Fruit fly (Drosophila melanogaster) whole organism, pupa: Measurements from ENCODE around the gene Syt12.

Source experiments
- CG10348 ChIP-seq: fragments of 200-800 bp; sonication (Bioruptor generic); IDR thresholded peaks from 2 replicates; pipeline ENCODE4 v1.3.6; 2022; ENCODE audit warnings: missing biosample characterization, missing genetic modification characterization
- CG12605 ChIP-seq: fragments of 200-800 bp; sonication (Bioruptor generic); IDR thresholded peaks from 2 replicates; pipeline ENCODE4 v1.3.6; 2022; ENCODE audit warnings: missing biosample characterization, missing genetic modification characterization
- CG13204 ChIP-seq: fragments of 200-800 bp; sonication (Bioruptor generic); optimal IDR thresholded peaks from 2 replicates; lab custom pipeline; 2018; ENCODE audit warnings: missing biosample characterization, mild to moderate bottlenecking, missing genetic modification characterization, moderate library complexity
- CG14655 ChIP-seq: fragments of 200-800 bp; sonication (Bioruptor generic); optimal IDR thresholded peaks from 3 replicates; lab custom pipeline; 2017; ENCODE audit warnings: mild to moderate bottlenecking, missing biosample characterization, missing genetic modification reagents, missing genetic modification characterization
- CG15710 ChIP-seq: fragments of 200-800 bp; sonication (Bioruptor generic); optimal IDR thresholded peaks from 2 replicates; lab custom pipeline; 2018; ENCODE audit warnings: missing biosample characterization, mild to moderate bottlenecking, missing genetic modification characterization, moderate library complexity
- CG17806 ChIP-seq: fragments of 200-800 bp; sonication (Bioruptor generic); optimal IDR thresholded peaks from 2 replicates; lab custom pipeline; 2018; ENCODE audit warnings: missing biosample characterization, mild to moderate bottlenecking, missing genetic modification characterization, moderate library complexity
- CG32121 ChIP-seq: fragments of 200-800 bp; sonication (Bioruptor generic); IDR thresholded peaks from 2 replicates; pipeline ENCODE4 v1.3.6; 2022; ENCODE audit warnings: missing biosample characterization, missing genetic modification characterization
- CG34367 ChIP-seq: fragments of 200-800 bp; sonication (Bioruptor generic); optimal IDR thresholded peaks from 2 replicates; lab custom pipeline; 2018; ENCODE audit warnings: missing biosample characterization, mild to moderate bottlenecking, missing genetic modification characterization
- CG4496 ChIP-seq: fragments of 200-800 bp; sonication (Bioruptor generic); IDR thresholded peaks from 3 replicates; pipeline ENCODE4 v1.3.6; 2022; ENCODE audit warnings: missing biosample characterization, missing genetic modification characterization
- CG8159 ChIP-seq: fragments of 200-800 bp; sonication (Bioruptor generic); optimal IDR thresholded peaks from 3 replicates; lab custom pipeline; 2018; ENCODE audit warnings: missing biosample characterization, mild to moderate bottlenecking, missing genetic modification characterization, moderate library complexity
- CG8301 ChIP-seq: fragments of 200-800 bp; sonication (Bioruptor generic); optimal IDR thresholded peaks from 2 replicates; lab custom pipeline; 2018; ENCODE audit warnings: missing biosample characterization, mild to moderate bottlenecking, missing genetic modification characterization
- CG9948 ChIP-seq: fragments of 200-800 bp; sonication (Bioruptor generic); optimal IDR thresholded peaks from 2 replicates; lab custom pipeline; 2018; ENCODE audit warnings: missing biosample characterization, mild to moderate bottlenecking, missing genetic modification characterization, moderate library complexity
- D1 ChIP-seq: fragments of 200-800 bp; sonication (Bioruptor generic); optimal IDR thresholded peaks from 2 replicates; lab custom pipeline; 2018; ENCODE audit warnings: missing biosample characterization, mild to moderate bottlenecking, missing genetic modification characterization, moderate library complexity
- EcR ChIP-seq: fragments of 200-800 bp; sonication (Bioruptor generic); optimal IDR thresholded peaks from 3 replicates; lab custom pipeline; 2019; ENCODE audit warnings: missing biosample characterization, missing genetic modification characterization, mild to moderate bottlenecking, moderate library complexity, missing genetic modification reagents
- Ets98B ChIP-seq: fragments of 200-800 bp; sonication (Bioruptor generic); IDR thresholded peaks from 2 replicates; pipeline ENCODE4 v1.3.6; 2022; ENCODE audit warnings: missing biosample characterization, missing genetic modification characterization
- Pif1A ChIP-seq: fragments of 200-800 bp; sonication (Bioruptor generic); optimal IDR thresholded peaks from 3 replicates; lab custom pipeline; 2016; ENCODE audit warnings: missing biosample characterization, missing genetic modification characterization
- Pif1B ChIP-seq: fragments of 200-800 bp; sonication (Bioruptor generic); optimal IDR thresholded peaks from 3 replicates; lab custom pipeline; 2016; ENCODE audit warnings: missing biosample characterization, missing genetic modification characterization
- Snoo ChIP-seq: fragments of 200-800 bp; sonication (Bioruptor generic); optimal IDR thresholded peaks from 3 replicates; lab custom pipeline; 2017; ENCODE audit warnings: missing biosample characterization, mild to moderate bottlenecking, missing genetic modification characterization, inconsistent platforms
- fd96Ca ChIP-seq: fragments of 200-800 bp; sonication (Bioruptor generic); IDR thresholded peaks from 3 replicates; pipeline ENCODE4 v1.3.6; 2022; ENCODE audit warnings: missing biosample characterization, missing genetic modification characterization
- gl ChIP-seq: fragments of 200-800 bp; sonication (Bioruptor generic); optimal IDR thresholded peaks from 2 replicates; lab custom pipeline; 2018; ENCODE audit warnings: missing biosample characterization, mild to moderate bottlenecking, missing genetic modification characterization
- rn ChIP-seq: fragments of 200-800 bp; sonication (Bioruptor generic); IDR thresholded peaks from 2 replicates; pipeline ENCODE4 v1.3.6; 2022; ENCODE audit warnings: missing biosample characterization, missing genetic modification characterization

Gene Syt12

dm6 chrX:13358948-13359347, at the start of gene Syt12:
Gene Syt12 (plus strand): TSS chrX:13359248.
- TF ChIP-seq CG13204 (GFP tag; lab: Kevin White, UChicago) (no peak), CG12605 (GFP tag; lab: Robert Waterston, UW) (no peak), gl (tag; lab: Kevin White, UChicago) (no peak), EcR (no peak), Snoo (tag; lab: Kevin White, UChicago) (no peak), CG8301 (tag; lab: Kevin White, UChicago) (no peak), D1 (tag; lab: Kevin White, UChicago) (no peak), CG9948 (tag; lab: Kevin White, UChicago) (no peak), CG8159 (tag; lab: Kevin White, UChicago) (no peak), CG34367 (no peak)

dm6 chrX:13310764-13311163, 48.3 kb upstream of the Syt12 start:
- no peak for TF ChIP-seq CG4496 (GFP tag; lab: Robert Waterston, UW)
- no peak for TF ChIP-seq gl (tag; lab: Kevin White, UChicago)
- no peak for TF ChIP-seq D1 (tag; lab: Kevin White, UChicago)
- TF ChIP-seq CG32121 (GFP tag; lab: Robert Waterston, UW) = no peak
- no peak for TF ChIP-seq CG34367
- no peak for TF ChIP-seq EcR
- TF ChIP-seq CG17806 = no peak
- TF ChIP-seq Ets98B (GFP tag; lab: Robert Waterston, UW) = no peak
- TF ChIP-seq, all 21 proteins: peak for 0

- TF ChIP-seq CG9948 (tag; lab: Kevin White, UChicago) = peak; percentile 77
- TF ChIP-seq CG12605 (GFP tag; lab: Robert Waterston, UW) = no peak
- peak; percentile 56 for TF ChIP-seq Pif1A (GFP tag; lab: Kevin White, UChicago)
- peak; percentile 17 for TF ChIP-seq EcR
- peak; percentile 71 for TF ChIP-seq CG17806
- peak; percentile 78 for TF ChIP-seq CG14655 (GFP tag; lab: Kevin White, UChicago)
- no peak for TF ChIP-seq CG10348 (GFP tag; lab: Robert Waterston, UW)
- peak; percentile 40; the same call in 1 of the 2 replicates for TF ChIP-seq CG32121 (GFP tag; lab: Robert Waterston, UW)
- TF ChIP-seq Pif1B (GFP tag; lab: Kevin White, UChicago) = peak; percentile 44
- peak; percentile 65 for TF ChIP-seq Snoo (tag; lab: Kevin White, UChicago)
- TF ChIP-seq rn (GFP tag; lab: Robert Waterston, UW) = no peak
- TF ChIP-seq CG4496 (GFP tag; lab: Robert Waterston, UW) = peak; percentile 42; the same call in 1 of the 3 replicates
- TF ChIP-seq fd96Ca = peak; percentile 31; the same call in 1 of the 3 replicates
- TF ChIP-seq CG8301 (tag; lab: Kevin White, UChicago) = peak; percentile 73
- TF ChIP-seq CG13204 (GFP tag; lab: Kevin White, UChicago) = peak; percentile 33
- TF ChIP-seq D1 (tag; lab: Kevin White, UChicago) = no peak
- TF ChIP-seq CG34367 = peak; percentile 64
- TF ChIP-seq CG15710 (tag; lab: Kevin White, UChicago) = peak; percentile 72
- peak; percentile 11 for TF ChIP-seq gl (tag; lab: Kevin White, UChicago)
- TF ChIP-seq CG8159 (tag; lab: Kevin White, UChicago) = peak; percentile 74
- TF ChIP-seq Ets98B (GFP tag; lab: Robert Waterston, UW) = peak; percentile 54
Observed at dm6 chrX:13312200-13312599, 46.8 kb upstream of the Syt12 start.

- no peak for TF ChIP-seq EcR
- no peak for TF ChIP-seq D1 (tag; lab: Kevin White, UChicago)
- TF ChIP-seq CG9948 (tag; lab: Kevin White, UChicago) = no peak
- TF ChIP-seq Pif1A (GFP tag; lab: Kevin White, UChicago) = no peak
- TF ChIP-seq CG4496 (GFP tag; lab: Robert Waterston, UW) = 0 out of 3 replicates have a peak, but pooled peaks have one; percentile 16
- TF ChIP-seq CG10348 (GFP tag; lab: Robert Waterston, UW) = no peak
- TF ChIP-seq CG32121 (GFP tag; lab: Robert Waterston, UW) = no peak
Observed at dm6 chrX:13313133-13313532, 45.9 kb upstream of the Syt12 start.

- TF ChIP-seq Ets98B (GFP tag; lab: Robert Waterston, UW) (no peak), CG17806 (peak; percentile 48), CG15710 (tag; lab: Kevin White, UChicago) (peak; percentile 36), CG8159 (tag; lab: Kevin White, UChicago) (peak; percentile 58), CG14655 (GFP tag; lab: Kevin White, UChicago) (peak; percentile 54), EcR (no peak), CG34367 (peak; percentile 22), CG8301 (tag; lab: Kevin White, UChicago) (peak; percentile 21), Pif1A (GFP tag; lab: Kevin White, UChicago) (no peak), CG9948 (tag; lab: Kevin White, UChicago) (peak; percentile 51)
Observed at dm6 chrX:13314323-13314722, 44.7 kb upstream of the Syt12 start.

dm6 chrX:13314789-13315462, 44.1 kb upstream of the Syt12 start:
- TF ChIP-seq Ets98B (GFP tag; lab: Robert Waterston, UW) = peak; percentile 41; the same call in 1 of the 2 replicates
- peak; percentile 37 for TF ChIP-seq Pif1B (GFP tag; lab: Kevin White, UChicago)
- TF ChIP-seq CG12605 (GFP tag; lab: Robert Waterston, UW) = no peak
- TF ChIP-seq CG14655 (GFP tag; lab: Kevin White, UChicago) = peak; percentile 11
- no peak for TF ChIP-seq EcR
- TF ChIP-seq CG32121 (GFP tag; lab: Robert Waterston, UW) = peak; percentile 54; the same call in 1 of the 2 replicates
- 0 out of 3 replicates have a peak, but pooled peaks have one; percentile 42 for TF ChIP-seq CG4496 (GFP tag; lab: Robert Waterston, UW)
- TF ChIP-seq, all 21 proteins: peak for 5
